Fruit fly (Drosophila melanogaster) whole organism, wandering third instar larva: ENCODE measurements around the gene CG10550.

Experiments used
- Hnf4 ChIP-seq: fragments of 200-800 bp; sonication (Bioruptor generic); optimal IDR thresholded peaks from 2 replicates; lab custom pipeline; 2016; ENCODE audit warnings: missing biosample characterization, mild to moderate bottlenecking, missing genetic modification characterization
- OdsH ChIP-seq: fragments of 200-800 bp; sonication (Bioruptor generic); optimal IDR thresholded peaks from 2 replicates; lab custom pipeline; 2016; ENCODE audit warnings: missing biosample characterization, mild to moderate bottlenecking, missing genetic modification characterization
- Rel ChIP-seq, 2 experiments: fragments of 200-800 bp; sonication (Bioruptor generic) in 1 of 2; optimal IDR thresholded peaks; 2 replicates in 1 of 2; 3 replicates in 1 of 2; lab custom pipeline; 2016 to 2019; ENCODE audit warnings: mild to moderate bottlenecking in 2 of 2, missing biosample characterization in 2 of 2, missing genetic modification characterization in 2 of 2, moderate library complexity in 1 of 2
- dmrt93B ChIP-seq: fragments of 200-800 bp; sonication (Bioruptor generic); optimal IDR thresholded peaks from 2 replicates; lab custom pipeline; 2018; ENCODE audit warnings: missing biosample characterization, mild to moderate bottlenecking, missing genetic modification characterization
- ey ChIP-seq: fragments of 200-800 bp; sonication (Bioruptor generic); optimal IDR thresholded peaks from 2 replicates; lab custom pipeline; 2016; ENCODE audit warnings: missing biosample characterization, missing genetic modification characterization
- h ChIP-seq: fragments of 200-800 bp; sonication (Bioruptor generic); optimal IDR thresholded peaks from 3 replicates; lab custom pipeline; 2016; ENCODE audit warnings: missing biosample characterization, mild to moderate bottlenecking, missing genetic modification characterization
- pan ChIP-seq: fragments of >200 bp; optimal IDR thresholded peaks from 2 replicates; lab custom pipeline; 2017
- psq ChIP-seq: fragments of 200-800 bp; sonication (Bioruptor generic); optimal IDR thresholded peaks from 3 replicates; lab custom pipeline; 2017; ENCODE audit warnings: missing biosample characterization, mild to moderate bottlenecking, missing genetic modification characterization, moderate library complexity
- rgr ChIP-seq: fragments of 200-800 bp; sonication (Bioruptor generic); optimal IDR thresholded peaks from 3 replicates; lab custom pipeline; 2016; ENCODE audit warnings: missing biosample characterization, mild to moderate bottlenecking, missing genetic modification characterization
- sv ChIP-seq: fragments of 200-800 bp; sonication (Bioruptor generic); optimal IDR thresholded peaks from 3 replicates; lab custom pipeline; 2016; ENCODE audit warnings: missing biosample characterization, missing genetic modification characterization
- usp ChIP-seq: fragments of >200 bp; optimal IDR thresholded peaks from 2 replicates; lab custom pipeline; 2017; ENCODE audit warnings: missing biosample characterization, missing genetic modification characterization
- woc ChIP-seq: sonication (Bioruptor generic); optimal IDR thresholded peaks from 2 replicates; lab custom pipeline; 2016; ENCODE audit warnings: missing biosample characterization, mild to moderate bottlenecking, missing genetic modification characterization

dm6 chr3R:25357985-25358384, 49.8 kb upstream of the CG10550 start, which contains the start of gene ND-49L:
- TF ChIP-seq rgr (GFP tag; lab: Kevin White, UChicago) (no peak), Rel (GFP tag; optimal IDR thresholded peaks at IDR 0.05; lab: Kevin White, UChicago) (no peak), Rel (tag; optimal IDR thresholded peaks at IDR 0.05; lab: Kevin White, UChicago) (no peak), psq (GFP tag; lab: Kevin White, UChicago) (no peak), h (no peak), dmrt93B (GFP tag; lab: Kevin White, UChicago) (no peak), Hnf4 (GFP tag; lab: Kevin White, UChicago) (no peak), ey (GFP tag; lab: Kevin White, UChicago) (no peak), usp (GFP tag; lab: Kevin White, UChicago) (no peak), pan (no peak), woc (GFP tag; lab: Kevin White, UChicago) (no peak), sv (no peak), OdsH (GFP tag; lab: Kevin White, UChicago) (no peak)
